Fruit fly (Drosophila melanogaster) whole organism, prepupa: ENCODE results near the gene glo.

Experiments
- Blimp-1 ChIP-seq: fragments of 200-800 bp; sonication (Bioruptor generic); optimal IDR thresholded peaks from 3 replicates; lab custom pipeline; 2017; ENCODE audit warnings: missing biosample characterization, missing genetic modification characterization, mild to moderate bottlenecking, moderate library complexity, missing genetic modification reagents
- CG11762 ChIP-seq: fragments of 200-800 bp; sonication (Bioruptor generic); optimal IDR thresholded peaks from 3 replicates; lab custom pipeline; 2016; ENCODE audit warnings: missing biosample characterization, missing genetic modification characterization; ENCODE audit not compliant: insufficient read depth
- CG1621 ChIP-seq: fragments of 200-800 bp; sonication (Bioruptor generic); optimal IDR thresholded peaks from 3 replicates; lab custom pipeline; 2018; ENCODE audit warnings: missing biosample characterization, mild to moderate bottlenecking, missing genetic modification characterization
- CG16779 ChIP-seq: fragments of 200-800 bp; sonication (Bioruptor generic); optimal IDR thresholded peaks from 3 replicates; lab custom pipeline; 2017; ENCODE audit warnings: missing biosample characterization, mild to moderate bottlenecking, missing genetic modification characterization
- CG32006 ChIP-seq: fragments of 200-800 bp; sonication (Bioruptor generic); optimal IDR thresholded peaks from 3 replicates; lab custom pipeline; 2017; ENCODE audit warnings: missing biosample characterization, mild to moderate bottlenecking, missing genetic modification characterization
- CG34406 ChIP-seq: fragments of 200-800 bp; sonication (Bioruptor generic); optimal IDR thresholded peaks from 3 replicates; lab custom pipeline; 2016; ENCODE audit warnings: missing biosample characterization, missing genetic modification characterization
- CG3919 ChIP-seq: fragments of 200-800 bp; sonication (Bioruptor generic); optimal IDR thresholded peaks from 3 replicates; lab custom pipeline; 2016; ENCODE audit warnings: missing biosample characterization, missing genetic modification characterization
- CG6163 ChIP-seq: fragments of 200-800 bp; sonication (Bioruptor generic); IDR thresholded peaks from 3 replicates; pipeline ENCODE4 v1.3.6; 2022; ENCODE audit warnings: missing biosample characterization, missing genetic modification characterization
- CG6276 ChIP-seq: fragments of 200-800 bp; sonication (Bioruptor generic); optimal IDR thresholded peaks from 2 replicates; lab custom pipeline; 2017; ENCODE audit warnings: missing biosample characterization, mild to moderate bottlenecking, missing genetic modification characterization
- CG6792 ChIP-seq: fragments of 200-800 bp; sonication (Bioruptor generic); optimal IDR thresholded peaks from 3 replicates; lab custom pipeline; 2016; ENCODE audit warnings: missing biosample characterization, missing genetic modification characterization
- CG6808 ChIP-seq: fragments of 200-800 bp; sonication (Bioruptor generic); optimal IDR thresholded peaks from 3 replicates; lab custom pipeline; 2017; ENCODE audit warnings: missing biosample characterization, missing genetic modification characterization, mild to moderate bottlenecking, moderate library complexity, missing genetic modification reagents
- CG7368 ChIP-seq: fragments of 200-800 bp; sonication (Bioruptor generic); optimal IDR thresholded peaks from 3 replicates; lab custom pipeline; 2016; ENCODE audit warnings: missing biosample characterization, missing genetic modification characterization
- CG8119 ChIP-seq: fragments of 200-800 bp; sonication (Bioruptor generic); IDR thresholded peaks from 3 replicates; pipeline ENCODE4 v1.3.6; 2022; ENCODE audit warnings: missing biosample characterization, missing genetic modification characterization
- CG8319 ChIP-seq: fragments of 200-800 bp; sonication (Bioruptor generic); optimal IDR thresholded peaks from 3 replicates; lab custom pipeline; 2016; ENCODE audit warnings: missing biosample characterization, missing genetic modification characterization
- CG8632 ChIP-seq: fragments of 200-800 bp; sonication (Bioruptor generic); optimal IDR thresholded peaks from 3 replicates; lab custom pipeline; 2016; ENCODE audit warnings: missing biosample characterization, missing genetic modification characterization
- CG9139 ChIP-seq: fragments of 200-800 bp; sonication (Bioruptor generic); optimal IDR thresholded peaks from 3 replicates; lab custom pipeline; 2017; ENCODE audit warnings: missing biosample characterization, mild to moderate bottlenecking, missing genetic modification characterization
- Eip78C ChIP-seq: fragments of 200-800 bp; sonication (Bioruptor generic); peaks from one replicate; lab custom pipeline; 2016; ENCODE audit warnings: missing biosample characterization, missing genetic modification characterization
- Gug ChIP-seq: fragments of 200-800 bp; sonication (Bioruptor generic); IDR thresholded peaks from 2 replicates; pipeline ENCODE4 v1.3.6; 2022; ENCODE audit warnings: missing biosample characterization, missing genetic modification characterization
- Hr38 ChIP-seq: sonication (Bioruptor generic); optimal IDR thresholded peaks from 2 replicates; lab custom pipeline; 2016; ENCODE audit warnings: missing biosample characterization, missing genetic modification characterization
- Hr39 ChIP-seq: fragments of 200-800 bp; sonication (Bioruptor generic); optimal IDR thresholded peaks from 2 replicates; lab custom pipeline; 2016; ENCODE audit warnings: missing biosample characterization, missing genetic modification characterization
- Met ChIP-seq: fragments of 200-800 bp; sonication (Bioruptor generic); optimal IDR thresholded peaks from 3 replicates; lab custom pipeline; 2016; ENCODE audit warnings: missing biosample characterization, missing genetic modification characterization
- OdsH ChIP-seq: fragments of 200-800 bp; sonication (Bioruptor generic); optimal IDR thresholded peaks from 3 replicates; lab custom pipeline; 2016; ENCODE audit warnings: missing biosample characterization, missing genetic modification characterization
- Sox14 ChIP-seq: fragments of 200-800 bp; sonication (Bioruptor generic); optimal IDR thresholded peaks from 3 replicates; lab custom pipeline; 2016; ENCODE audit warnings: missing biosample characterization, missing genetic modification characterization
- Sox15 ChIP-seq: fragments of 200-800 bp; sonication (Bioruptor generic); optimal IDR thresholded peaks from 3 replicates; lab custom pipeline; 2016; ENCODE audit warnings: missing biosample characterization, missing genetic modification characterization
- achi ChIP-seq: fragments of 200-800 bp; sonication (Bioruptor generic); optimal IDR thresholded peaks from 3 replicates; lab custom pipeline; 2016; ENCODE audit warnings: missing biosample characterization, missing genetic modification characterization
- acj6 ChIP-seq: fragments of 200-800 bp; sonication (Bioruptor generic); optimal IDR thresholded peaks from 3 replicates; lab custom pipeline; 2016; ENCODE audit warnings: missing biosample characterization, missing genetic modification characterization
- cyc ChIP-seq: fragments of 200-800 bp; sonication (Bioruptor generic); optimal IDR thresholded peaks from 3 replicates; lab custom pipeline; 2016; ENCODE audit warnings: missing biosample characterization, missing genetic modification characterization
- dac ChIP-seq: fragments of 200-800 bp; sonication (Bioruptor generic); optimal IDR thresholded peaks from 2 replicates; lab custom pipeline; 2017; ENCODE audit warnings: missing biosample characterization, mild to moderate bottlenecking, missing genetic modification characterization
- dsx ChIP-seq: fragments of 200-800 bp; optimal IDR thresholded peaks from 3 replicates; lab custom pipeline; 2019; ENCODE audit warnings: missing biosample characterization, mild to moderate bottlenecking, missing genetic modification characterization, moderate library complexity; ENCODE audit not compliant: poor library complexity, severe bottlenecking
- eg ChIP-seq: fragments of 200-800 bp; sonication (Bioruptor generic); IDR thresholded peaks from 3 replicates; pipeline ENCODE4 v1.3.6; 2022; ENCODE audit warnings: missing biosample characterization, missing genetic modification characterization
- esn ChIP-seq: fragments of 200-800 bp; sonication (Bioruptor generic); optimal IDR thresholded peaks from 2 replicates; lab custom pipeline; 2016; ENCODE audit warnings: missing biosample characterization, mild to moderate bottlenecking, missing genetic modification characterization, moderate library complexity
- fd85E ChIP-seq: fragments of 200-800 bp; sonication (Bioruptor generic); optimal IDR thresholded peaks from 3 replicates; lab custom pipeline; 2016; ENCODE audit warnings: missing biosample characterization, missing genetic modification characterization
- fkh ChIP-seq: fragments of 200-800 bp; sonication (Bioruptor generic); optimal IDR thresholded peaks from 3 replicates; lab custom pipeline; 2017; ENCODE audit warnings: missing biosample characterization, mild to moderate bottlenecking, missing genetic modification characterization, moderate library complexity
- net ChIP-seq: fragments of 200-800 bp; sonication (Bioruptor generic); optimal IDR thresholded peaks from 3 replicates; lab custom pipeline; 2016; ENCODE audit warnings: missing biosample characterization, missing genetic modification characterization
- salr ChIP-seq, 2 experiments: fragments of 200-800 bp; sonication (Bioruptor generic); optimal IDR thresholded peaks; 3 replicates each; lab custom pipeline; 2016 to 2018; ENCODE audit warnings: missing biosample characterization in 2 of 2, missing genetic modification characterization in 2 of 2, mild to moderate bottlenecking in 1 of 2
- ss ChIP-seq, 2 experiments: fragments of 200-800 bp; sonication (Bioruptor generic); optimal IDR thresholded peaks; 2 replicates in 1 of 2; 3 replicates in 1 of 2; lab custom pipeline; 2017 to 2018; ENCODE audit warnings: mild to moderate bottlenecking in 2 of 2, missing biosample characterization in 2 of 2, missing genetic modification characterization in 2 of 2, moderate library complexity in 1 of 2
- svp ChIP-seq: fragments of 200-800 bp; sonication (Bioruptor generic); peaks from one replicate; lab custom pipeline; 2016; ENCODE audit warnings: missing biosample characterization, missing genetic modification characterization
- topi ChIP-seq: fragments of 200-800 bp; sonication (Bioruptor generic); optimal IDR thresholded peaks from 3 replicates; lab custom pipeline; 2016; ENCODE audit warnings: missing biosample characterization, missing genetic modification characterization

The glo gene

DNA sequence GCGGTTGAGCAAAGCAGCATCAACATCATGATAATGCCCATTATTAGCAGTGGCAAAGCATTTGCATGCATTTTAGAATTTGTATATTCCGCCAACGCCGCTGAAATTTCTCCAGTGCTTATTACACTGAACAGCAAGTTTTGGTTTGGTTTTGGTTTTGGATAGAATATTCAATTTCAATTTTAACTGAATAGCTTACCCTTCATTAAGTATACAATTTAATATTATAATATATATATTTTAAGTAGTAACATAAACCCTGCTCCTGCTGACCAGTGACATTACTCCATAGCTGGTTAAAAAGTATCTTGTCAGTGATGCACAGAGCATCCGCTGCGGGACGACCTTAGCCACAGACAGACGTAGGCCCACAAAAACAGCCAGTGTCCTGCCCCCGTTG lies 28.2 kb upstream of the glo start (continued):
- TF ChIP-seq topi (GFP tag; lab: Kevin White, UChicago) (no peak), dsx (GFP tag; lab: Kevin White, UChicago) (peak; percentile 18), net (GFP tag; lab: Kevin White, UChicago) (no peak), CG6792 (no peak), CG32006 (GFP tag; lab: Kevin White, UChicago) (peak; percentile 60), ss (GFP tag; optimal IDR thresholded peaks at IDR 0.05; lab: Kevin White, UChicago) (no peak), eg (GFP tag; lab: Robert Waterston, UW) (peak; percentile 71; the same call in 2 of the 3 replicates), Hr39 (GFP tag; lab: Kevin White, UChicago) (no peak), salr (GFP tag; optimal IDR thresholded peaks at IDR 0.05; lab: Kevin White, UChicago) (peak in 1 of 2 experiments; percentile 19), CG6276 (peak; percentile 2), CG6808 (GFP tag; lab: Kevin White, UChicago) (no peak), CG7368 (GFP tag; lab: Kevin White, UChicago) (no peak), Blimp-1 (GFP tag; lab: Kevin White, UChicago) (no peak), CG9139 (GFP tag; lab: Kevin White, UChicago) (no peak), fkh (GFP tag; lab: Kevin White, UChicago) (no peak), Hr38 (no peak), dac (peak; percentile 9), Eip78C (peak; percentile 63), achi (peak; percentile 31), esn (GFP tag; lab: Kevin White, UChicago) (no peak), Sox15 (GFP tag; lab: Kevin White, UChicago) (no peak), CG8632 (GFP tag; lab: Kevin White, UChicago) (no peak), Met (GFP tag; lab: Kevin White, UChicago) (no peak), cyc (GFP tag; lab: Kevin White, UChicago) (no peak)

DNA sequence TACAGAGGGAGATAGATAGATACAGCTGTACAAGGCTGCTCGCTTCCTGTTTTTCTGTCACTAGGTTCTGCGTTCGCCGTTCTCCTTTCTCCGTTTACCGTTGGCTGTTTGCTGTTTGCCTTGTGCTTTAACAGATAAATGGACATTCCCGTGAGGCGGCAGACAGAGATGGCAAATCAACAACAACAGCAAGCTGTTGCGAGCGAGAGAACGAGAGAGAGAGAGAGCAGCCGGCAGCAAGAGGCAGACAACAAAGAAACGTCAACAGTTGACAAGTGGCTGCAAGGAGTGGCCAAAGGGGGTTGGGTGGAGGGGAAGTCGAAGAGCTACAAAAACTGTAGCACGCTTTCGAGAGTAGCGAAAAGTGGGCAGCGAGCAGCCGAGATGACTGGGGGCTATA lies 14.2 kb upstream of the glo start:
- TF ChIP-seq eg (GFP tag; lab: Robert Waterston, UW) (0 out of 3 replicates have a peak, but pooled peaks have one; percentile 24), Eip78C (peak; percentile 63), CG1621 (no peak), CG32006 (GFP tag; lab: Kevin White, UChicago) (peak; percentile 16), CG16779 (tag; lab: Kevin White, UChicago) (no peak), CG8319 (GFP tag; lab: Kevin White, UChicago) (no peak), dsx (GFP tag; lab: Kevin White, UChicago) (peak; percentile 34), Sox14 (peak; percentile 25), ss (GFP tag; optimal IDR thresholded peaks at IDR 0.05; lab: Kevin White, UChicago) (peak in 1 of 2 experiments; percentile 33), achi (peak; percentile 0)

DNA sequence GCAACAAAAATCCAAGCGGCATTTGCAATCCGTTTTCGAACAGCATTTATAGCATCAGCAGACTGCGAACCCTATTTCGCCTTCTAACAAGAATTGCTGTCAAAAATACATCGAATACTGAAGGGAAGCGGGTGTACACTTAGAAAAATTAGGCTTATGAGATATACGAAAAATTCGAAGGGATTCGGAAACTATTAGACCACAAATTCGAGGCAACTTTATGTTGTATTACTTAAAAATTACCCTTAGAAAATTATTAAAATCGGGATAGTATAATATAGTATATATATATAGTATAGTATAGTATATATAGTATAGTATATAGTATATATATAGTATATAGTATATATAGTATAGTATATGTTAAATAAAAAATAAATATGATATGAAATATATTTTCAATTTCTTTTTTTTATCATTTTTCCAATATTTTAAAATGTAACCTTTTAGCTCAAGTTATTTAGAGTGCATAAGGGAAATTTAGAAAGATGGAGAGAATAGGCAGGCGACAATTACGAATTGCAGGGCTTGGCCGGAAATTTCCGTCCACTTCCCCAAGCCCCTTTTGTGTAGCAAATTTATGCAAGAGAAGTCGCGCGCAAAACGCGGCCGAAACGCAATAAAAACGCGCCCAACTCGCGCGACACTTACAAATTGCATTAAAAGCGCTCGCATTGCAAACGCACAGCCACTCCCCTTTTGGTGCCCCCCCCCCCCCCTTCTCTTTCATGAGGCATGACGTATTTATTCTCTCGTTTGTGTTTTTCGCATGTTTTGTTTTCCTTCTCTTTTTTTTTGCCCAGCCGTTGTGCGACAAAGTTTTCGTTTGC lies 11.8 kb upstream of the glo start:
- TF ChIP-seq Gug (GFP tag; lab: Robert Waterston, UW) (0 out of 2 replicates have a peak, but pooled peaks have one; percentile 10), achi (peak; percentile 21), CG8119 (GFP tag; lab: Robert Waterston, UW) (peak; percentile 16; the same call in 1 of the 3 replicates), CG6163 (GFP tag; lab: Robert Waterston, UW) (peak; percentile 9; the same call in 1 of the 3 replicates), eg (GFP tag; lab: Robert Waterston, UW) (peak; percentile 56; the same call in 2 of the 3 replicates), CG34406 (no peak), CG11762 (GFP tag; lab: Kevin White, UChicago) (no peak), CG1621 (no peak), Met (GFP tag; lab: Kevin White, UChicago) (no peak), salr (GFP tag; optimal IDR thresholded peaks at IDR 0.05; lab: Kevin White, UChicago) (peak in 1 of 2 experiments; percentile 11), svp (no peak), acj6 (GFP tag; lab: Kevin White, UChicago) (peak; percentile 22), CG3919 (no peak), fd85E (GFP tag; lab: Kevin White, UChicago) (no peak), Eip78C (peak; percentile 66), OdsH (GFP tag; lab: Kevin White, UChicago) (peak; percentile 36), CG32006 (GFP tag; lab: Kevin White, UChicago) (peak; percentile 55)
